Fruit fly (Drosophila melanogaster): ENCODE results near the gene NK7.1.

DNA sequence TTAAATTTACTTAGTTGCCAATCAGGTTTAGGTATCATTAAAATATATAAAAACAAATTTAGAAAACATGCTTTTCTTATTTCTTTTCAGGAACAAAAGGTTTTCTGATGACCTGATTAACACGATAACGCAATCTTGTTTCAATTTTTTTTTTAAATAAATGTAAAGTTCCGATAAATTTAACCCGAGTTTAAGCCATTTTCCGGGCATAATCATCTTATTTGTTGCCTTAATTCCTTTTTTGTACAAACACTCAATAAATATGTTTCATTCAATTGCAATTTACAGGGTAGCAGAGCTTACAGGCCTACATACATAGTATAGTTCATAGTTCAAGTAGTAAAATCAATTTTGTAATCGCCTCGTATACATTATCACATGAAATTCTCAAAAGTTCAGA is 43.2 kb downstream of the NK7.1 start:
- TF ChIP-seq CTCF (optimal IDR thresholded peaks at IDR 0.05) (no peak), CG8478 (optimal IDR thresholded peaks at IDR 0.05) (no peak)
